Fruit fly (Drosophila melanogaster): ENCODE measurements around the gene cdi.

Gene cdi

DNA sequence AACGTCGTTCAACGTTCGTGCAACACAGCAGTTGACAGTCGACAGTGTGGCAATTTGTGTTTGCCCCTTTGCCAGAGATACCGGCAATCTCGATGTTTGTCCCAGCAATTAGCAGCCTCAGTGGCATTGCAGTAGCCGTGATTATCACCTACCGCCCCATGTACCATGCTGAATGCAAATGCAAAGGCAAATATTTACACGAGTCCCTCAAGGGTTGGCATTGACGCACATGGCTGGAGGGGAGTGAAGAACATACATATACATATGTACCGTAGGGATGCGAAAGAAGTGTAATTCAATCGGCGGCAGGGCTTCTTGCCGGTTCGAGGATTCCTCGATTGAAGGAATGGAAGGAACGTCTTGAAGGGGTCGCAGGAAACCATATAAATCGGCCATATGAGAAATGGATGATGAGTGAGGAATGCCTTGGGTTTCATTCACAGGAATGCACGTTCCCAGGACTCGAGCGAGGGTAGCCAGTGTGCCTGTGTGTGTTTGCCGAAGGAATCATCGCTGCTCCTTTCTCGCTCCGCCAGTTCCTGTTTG, 94.1 kb downstream of the cdi start:
- TF ChIP-seq CG8478 (optimal IDR thresholded peaks at IDR 0.05) (no peak), CTCF (optimal IDR thresholded peaks at IDR 0.05) (no peak)

DNA sequence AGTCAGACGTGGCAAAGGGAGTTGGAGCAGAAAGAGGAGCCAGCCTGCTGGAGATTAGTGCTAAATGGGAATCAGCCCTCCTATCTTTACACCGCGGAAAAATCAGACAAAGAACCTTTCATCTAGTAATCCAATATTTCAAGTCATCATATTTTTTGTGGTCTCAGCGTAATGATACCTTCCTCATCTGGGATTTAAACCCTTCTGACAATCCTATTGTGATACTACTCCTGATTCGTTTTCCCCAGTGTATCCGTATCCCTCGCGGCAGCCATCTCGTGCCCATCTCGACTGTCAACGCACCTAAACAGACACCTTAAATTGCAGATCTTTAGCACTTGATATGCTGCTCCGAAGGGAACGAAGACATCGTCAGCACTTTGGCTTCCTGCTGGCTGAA, 95.7 kb downstream of the cdi start:
- TF ChIP-seq CG8478 (optimal IDR thresholded peaks at IDR 0.05) (no peak), CTCF (optimal IDR thresholded peaks at IDR 0.05) (no peak)

- TF ChIP-seq CG8478 (optimal IDR thresholded peaks at IDR 0.05) (no peak), CTCF (optimal IDR thresholded peaks at IDR 0.05) (no peak)
These were observed 96.4 kb downstream of the cdi start for dm6 chr3R:18997388-18998287.

dm6 chr3R:18995556-18996272, 98.4 kb downstream of the cdi start:
- TF ChIP-seq CTCF (optimal IDR thresholded peaks at IDR 0.05) (no peak), CG8478 (optimal IDR thresholded peaks at IDR 0.05) (no peak)
